Fruit fly (Drosophila melanogaster) whole organism, prepupa: ENCODE results near the gene yellow-e3.

Source experiments
- Blimp-1 ChIP-seq: fragments of 200-800 bp; sonication (Bioruptor generic); optimal IDR thresholded peaks from 3 replicates; lab custom pipeline; 2017; ENCODE audit warnings: missing biosample characterization, missing genetic modification characterization, mild to moderate bottlenecking, moderate library complexity, missing genetic modification reagents
- CG11294 ChIP-seq: fragments of 200-800 bp; sonication (Bioruptor generic); IDR thresholded peaks from 2 replicates; pipeline ENCODE4 v1.3.6; 2022; ENCODE audit warnings: missing biosample characterization, missing genetic modification characterization
- CG11762 ChIP-seq: fragments of 200-800 bp; sonication (Bioruptor generic); optimal IDR thresholded peaks from 3 replicates; lab custom pipeline; 2016; ENCODE audit warnings: missing biosample characterization, missing genetic modification characterization; ENCODE audit not compliant: insufficient read depth
- CG11902 ChIP-seq: fragments of 200-800 bp; sonication (Bioruptor generic); optimal IDR thresholded peaks from 3 replicates; lab custom pipeline; 2016; ENCODE audit warnings: missing biosample characterization, missing genetic modification characterization
- CG15336 ChIP-seq: fragments of 200-800 bp; sonication (Bioruptor generic); IDR thresholded peaks from 2 replicates; pipeline ENCODE4 v1.3.6; 2022; ENCODE audit warnings: missing biosample characterization, missing genetic modification characterization
- CG3032 ChIP-seq: fragments of 200-800 bp; optimal IDR thresholded peaks from 2 replicates; lab custom pipeline; 2019; ENCODE audit warnings: missing biosample characterization, mild to moderate bottlenecking, missing genetic modification characterization, moderate library complexity
- CG32006 ChIP-seq: fragments of 200-800 bp; sonication (Bioruptor generic); optimal IDR thresholded peaks from 3 replicates; lab custom pipeline; 2017; ENCODE audit warnings: missing biosample characterization, mild to moderate bottlenecking, missing genetic modification characterization
- CG34406 ChIP-seq: fragments of 200-800 bp; sonication (Bioruptor generic); optimal IDR thresholded peaks from 3 replicates; lab custom pipeline; 2016; ENCODE audit warnings: missing biosample characterization, missing genetic modification characterization
- CG6276 ChIP-seq: fragments of 200-800 bp; sonication (Bioruptor generic); optimal IDR thresholded peaks from 2 replicates; lab custom pipeline; 2017; ENCODE audit warnings: missing biosample characterization, mild to moderate bottlenecking, missing genetic modification characterization
- CG6808 ChIP-seq: fragments of 200-800 bp; sonication (Bioruptor generic); optimal IDR thresholded peaks from 3 replicates; lab custom pipeline; 2017; ENCODE audit warnings: missing biosample characterization, missing genetic modification characterization, mild to moderate bottlenecking, moderate library complexity, missing genetic modification reagents
- CG7368 ChIP-seq: fragments of 200-800 bp; sonication (Bioruptor generic); optimal IDR thresholded peaks from 3 replicates; lab custom pipeline; 2016; ENCODE audit warnings: missing biosample characterization, missing genetic modification characterization
- CG8119 ChIP-seq: fragments of 200-800 bp; sonication (Bioruptor generic); IDR thresholded peaks from 3 replicates; pipeline ENCODE4 v1.3.6; 2022; ENCODE audit warnings: missing biosample characterization, missing genetic modification characterization
- CG8319 ChIP-seq: fragments of 200-800 bp; sonication (Bioruptor generic); optimal IDR thresholded peaks from 3 replicates; lab custom pipeline; 2016; ENCODE audit warnings: missing biosample characterization, missing genetic modification characterization
- Eip75B ChIP-seq: fragments of 200-800 bp; sonication (Bioruptor generic); optimal IDR thresholded peaks from 3 replicates; lab custom pipeline; 2016; ENCODE audit warnings: missing biosample characterization, missing genetic modification characterization
- Eip78C ChIP-seq: fragments of 200-800 bp; sonication (Bioruptor generic); peaks from one replicate; lab custom pipeline; 2016; ENCODE audit warnings: missing biosample characterization, missing genetic modification characterization
- Eip93F ChIP-seq: fragments of 200-800 bp; sonication (Bioruptor generic); optimal IDR thresholded peaks from 2 replicates; lab custom pipeline; 2016; ENCODE audit warnings: missing biosample characterization, mild to moderate bottlenecking, missing genetic modification characterization
- Ets21C ChIP-seq: fragments of 200-800 bp; sonication (Bioruptor generic); optimal IDR thresholded peaks from 3 replicates; lab custom pipeline; 2016; ENCODE audit warnings: missing biosample characterization, missing genetic modification characterization
- Ets96B ChIP-seq: fragments of 200-800 bp; optimal IDR thresholded peaks from 2 replicates; lab custom pipeline; 2019; ENCODE audit warnings: missing biosample characterization, mild to moderate bottlenecking, missing genetic modification characterization, moderate library complexity
- Gug ChIP-seq: fragments of 200-800 bp; sonication (Bioruptor generic); IDR thresholded peaks from 2 replicates; pipeline ENCODE4 v1.3.6; 2022; ENCODE audit warnings: missing biosample characterization, missing genetic modification characterization
- Hr38 ChIP-seq: sonication (Bioruptor generic); optimal IDR thresholded peaks from 2 replicates; lab custom pipeline; 2016; ENCODE audit warnings: missing biosample characterization, missing genetic modification characterization
- Met ChIP-seq: fragments of 200-800 bp; sonication (Bioruptor generic); optimal IDR thresholded peaks from 3 replicates; lab custom pipeline; 2016; ENCODE audit warnings: missing biosample characterization, missing genetic modification characterization
- Sox102F ChIP-seq: fragments of 200-800 bp; sonication (Bioruptor generic); optimal IDR thresholded peaks from 2 replicates; lab custom pipeline; 2016; ENCODE audit warnings: missing biosample characterization, mild to moderate bottlenecking, missing genetic modification characterization
- Sox14 ChIP-seq: fragments of 200-800 bp; sonication (Bioruptor generic); optimal IDR thresholded peaks from 3 replicates; lab custom pipeline; 2016; ENCODE audit warnings: missing biosample characterization, missing genetic modification characterization
- achi ChIP-seq: fragments of 200-800 bp; sonication (Bioruptor generic); optimal IDR thresholded peaks from 3 replicates; lab custom pipeline; 2016; ENCODE audit warnings: missing biosample characterization, missing genetic modification characterization
- dac ChIP-seq: fragments of 200-800 bp; sonication (Bioruptor generic); optimal IDR thresholded peaks from 2 replicates; lab custom pipeline; 2017; ENCODE audit warnings: missing biosample characterization, mild to moderate bottlenecking, missing genetic modification characterization
- fd85E ChIP-seq: fragments of 200-800 bp; sonication (Bioruptor generic); optimal IDR thresholded peaks from 3 replicates; lab custom pipeline; 2016; ENCODE audit warnings: missing biosample characterization, missing genetic modification characterization
- fkh ChIP-seq: fragments of 200-800 bp; sonication (Bioruptor generic); optimal IDR thresholded peaks from 3 replicates; lab custom pipeline; 2017; ENCODE audit warnings: missing biosample characterization, mild to moderate bottlenecking, missing genetic modification characterization, moderate library complexity
- net ChIP-seq: fragments of 200-800 bp; sonication (Bioruptor generic); optimal IDR thresholded peaks from 3 replicates; lab custom pipeline; 2016; ENCODE audit warnings: missing biosample characterization, missing genetic modification characterization
- pdm3 ChIP-seq: fragments of 200-800 bp; sonication (Bioruptor generic); optimal IDR thresholded peaks from 3 replicates; lab custom pipeline; 2016; ENCODE audit warnings: missing biosample characterization, missing genetic modification characterization
- spab ChIP-seq: fragments of 200-800 bp; sonication (Bioruptor generic); optimal IDR thresholded peaks from 2 replicates; lab custom pipeline; 2017; ENCODE audit warnings: missing biosample characterization, mild to moderate bottlenecking, missing genetic modification characterization, missing genetic modification reagents
- svp ChIP-seq: fragments of 200-800 bp; sonication (Bioruptor generic); peaks from one replicate; lab custom pipeline; 2016; ENCODE audit warnings: missing biosample characterization, missing genetic modification characterization
- vri ChIP-seq: fragments of 200-800 bp; sonication (Bioruptor generic); optimal IDR thresholded peaks from 3 replicates; lab custom pipeline; 2016; ENCODE audit warnings: missing biosample characterization, mild to moderate bottlenecking, missing genetic modification characterization

yellow-e3 gene

dm6 chr3R:13425470-13426033 is 20.9 kb upstream of the yellow-e3 start, which contains the start of gene Act87E (continued):
- TF ChIP-seq CG32006 (GFP tag; lab: Kevin White, UChicago) (peak; percentile 67), Hr38 (GFP tag; lab: Kevin White, UChicago) (no peak), CG11294 (no peak), CG6808 (GFP tag; lab: Kevin White, UChicago) (peak; percentile 54), CG3032 (peak; percentile 49), CG8319 (GFP tag; lab: Kevin White, UChicago) (no peak), dac (GFP tag; lab: Kevin White, UChicago) (no peak), CG15336 (GFP tag; lab: Robert Waterston, UW) (peak; percentile 56), net (GFP tag; lab: Kevin White, UChicago) (peak; percentile 37), spab (peak; percentile 36), Ets96B (tag; lab: Kevin White, UChicago) (no peak), Eip78C (peak; percentile 77), Sox14 (GFP tag; lab: Kevin White, UChicago) (no peak), CG11762 (GFP tag; lab: Kevin White, UChicago) (no peak), fd85E (GFP tag; lab: Kevin White, UChicago) (no peak), achi (GFP tag; lab: Kevin White, UChicago) (peak; percentile 19), Blimp-1 (GFP tag; lab: Kevin White, UChicago) (no peak), fkh (GFP tag; lab: Kevin White, UChicago) (no peak)

dm6 chr3R:13422178-13422577 is 17.5 kb upstream of the yellow-e3 start:
- TF ChIP-seq svp (GFP tag; lab: Kevin White, UChicago) (no peak), fkh (GFP tag; lab: Kevin White, UChicago) (no peak), pdm3 (GFP tag; lab: Kevin White, UChicago) (no peak), Eip78C (no peak), Sox102F (no peak), fd85E (GFP tag; lab: Kevin White, UChicago) (no peak), spab (no peak), Hr38 (GFP tag; lab: Kevin White, UChicago) (no peak), Gug (GFP tag; lab: Robert Waterston, UW) (no peak), CG11294 (no peak), CG32006 (GFP tag; lab: Kevin White, UChicago) (no peak), CG34406 (no peak), vri (GFP tag; lab: Kevin White, UChicago) (no peak), CG8119 (GFP tag; lab: Robert Waterston, UW) (no peak)
- TF ChIP-seq, all 60 proteins: peak for 0

dm6 chr3R:13419979-13420378 is 15.3 kb upstream of the yellow-e3 start, which contains the start of gene Ir87a:
Gene Ir87a (plus strand): TSS chr3R:13420279.
- TF ChIP-seq Sox14 (GFP tag; lab: Kevin White, UChicago) (no peak), CG15336 (GFP tag; lab: Robert Waterston, UW) (no peak), Eip75B (no peak)

- TF ChIP-seq CG11902 (GFP tag; lab: Kevin White, UChicago) = no peak
- no peak for TF ChIP-seq CG7368
- TF ChIP-seq Met (GFP tag; lab: Kevin White, UChicago) = no peak
- TF ChIP-seq CG32006 (GFP tag; lab: Kevin White, UChicago) = peak; percentile 59
- TF ChIP-seq Sox102F = no peak
- no peak for TF ChIP-seq Eip93F (GFP tag; lab: Kevin White, UChicago)
- peak; percentile 34 for TF ChIP-seq Eip78C
- no peak for TF ChIP-seq pdm3 (GFP tag; lab: Kevin White, UChicago)
- no peak for TF ChIP-seq Ets21C (GFP tag; lab: Kevin White, UChicago)
- peak; percentile 52; the same call in 2 of the 3 replicates for TF ChIP-seq CG8119 (GFP tag; lab: Robert Waterston, UW)
- TF ChIP-seq CG6276 = peak; percentile 10
- peak; percentile 57 for TF ChIP-seq CG15336 (GFP tag; lab: Robert Waterston, UW)
Observed at dm6 chr3R:13417067-13417595, 12.5 kb upstream of the yellow-e3 start.
